Worm (Caenorhabditis elegans) whole organism, L1 larva: Measurements from ENCODE around the gene D1053.3.

Source experiments
- C16A3.4 ChIP-seq: fragments of 150-350 bp; optimal IDR thresholded peaks from 2 replicates; lab custom pipeline; 2014; ENCODE audit warnings: missing biosample characterization, missing genetic modification characterization
- C34B4.2 ChIP-seq: sonication (generic microtip); optimal IDR thresholded peaks from 2 replicates; lab custom pipeline; 2017; ENCODE audit warnings: mild to moderate bottlenecking, missing genetic modification characterization, missing compliant biosample characterization
- F16B12.6 ChIP-seq: fragments of 150-350 bp; optimal IDR thresholded peaks from 2 replicates; lab custom pipeline; 2014; ENCODE audit warnings: missing biosample characterization, missing genetic modification characterization
- aha-1 ChIP-seq: fragments of 150-350 bp; optimal IDR thresholded peaks from 2 replicates; lab custom pipeline; 2014; ENCODE audit warnings: missing biosample characterization, missing genetic modification characterization
- ama-1 ChIP-seq: fragments of 150-350 bp; optimal IDR thresholded peaks from 2 replicates; lab custom pipeline; 2014
- ceh-63 ChIP-seq: fragments of 200-800 bp; sonication (Bioruptor generic); optimal IDR thresholded peaks from 2 replicates; lab custom pipeline; 2018; ENCODE audit warnings: mild to moderate bottlenecking, missing genetic modification characterization, missing compliant biosample characterization
- ceh-88 ChIP-seq: fragments of 200-800 bp; sonication (Bioruptor generic); IDR thresholded peaks from 2 replicates; pipeline ENCODE4 v1.3.6; 2022; ENCODE audit warnings: missing genetic modification characterization, missing compliant biosample characterization
- ces-1 ChIP-seq: fragments of 150-350 bp; optimal IDR thresholded peaks from 2 replicates; lab custom pipeline; 2014; ENCODE audit warnings: missing biosample characterization, missing genetic modification reagents, missing genetic modification characterization
- dsc-1 ChIP-seq: sonication (generic microtip); optimal IDR thresholded peaks from 2 replicates; lab custom pipeline; 2016; ENCODE audit warnings: mild to moderate bottlenecking, missing genetic modification characterization, missing compliant biosample characterization
- efl-1 ChIP-seq, 4 experiments: fragments of 150-350 bp; optimal IDR thresholded peaks in 3 of 4; peaks in 1 of 4; 1 replicate in 1 of 4; 2 replicates in 3 of 4; lab custom pipeline; 2014; ENCODE audit warnings: missing biosample characterization in 2 of 4, missing genetic modification characterization in 2 of 4, missing genetic modification reagents in 2 of 4
- ets-5 ChIP-seq: fragments of 200-800 bp; sonication (Bioruptor generic); IDR thresholded peaks from 2 replicates; pipeline ENCODE4 v1.3.6; 2022; ENCODE audit warnings: missing genetic modification characterization, missing compliant biosample characterization
- fkh-8 ChIP-seq: sonication (generic microtip); optimal IDR thresholded peaks from 2 replicates; lab custom pipeline; 2016; ENCODE audit warnings: mild to moderate bottlenecking, missing genetic modification characterization, missing compliant biosample characterization
- fos-1 ChIP-seq: fragments of 150-350 bp; optimal IDR thresholded peaks from 2 replicates; lab custom pipeline; 2014; ENCODE audit warnings: missing biosample characterization, missing genetic modification characterization
- hlh-17 ChIP-seq: fragments of 200-800 bp; sonication (Bioruptor generic); optimal IDR thresholded peaks from 2 replicates; lab custom pipeline; 2018; ENCODE audit warnings: missing genetic modification characterization, mild to moderate bottlenecking, missing compliant biosample characterization, moderate library complexity, borderline replicate concordance
- irx-1 ChIP-seq: sonication (generic microtip); optimal IDR thresholded peaks from 2 replicates; lab custom pipeline; 2016; ENCODE audit warnings: missing genetic modification characterization, missing compliant biosample characterization
- isw-1 ChIP-seq: fragments of 200-800 bp; sonication (Bioruptor generic); IDR thresholded peaks from 2 replicates; pipeline ENCODE4 v1.3.6; 2022; ENCODE audit warnings: missing genetic modification characterization, missing compliant biosample characterization
- jun-1 ChIP-seq: fragments of 150-350 bp; optimal IDR thresholded peaks from 2 replicates; lab custom pipeline; 2014; ENCODE audit warnings: missing biosample characterization, missing genetic modification reagents, missing genetic modification characterization
- lin-35 ChIP-seq, 2 experiments: fragments of 150-350 bp; optimal IDR thresholded peaks; 2 replicates each; lab custom pipeline; 2014; ENCODE audit warnings: missing biosample characterization in 2 of 2, missing genetic modification characterization in 2 of 2, missing genetic modification reagents in 2 of 2
- lsy-2 ChIP-seq, 2 experiments: fragments of 150-350 bp; optimal IDR thresholded peaks; 2 replicates each; lab custom pipeline; 2014; ENCODE audit warnings: missing biosample characterization in 2 of 2, missing genetic modification characterization in 2 of 2
- mep-1 ChIP-seq: fragments of 150-350 bp; optimal IDR thresholded peaks from 2 replicates; lab custom pipeline; 2014; ENCODE audit warnings: missing biosample characterization, missing genetic modification characterization
- nhr-11 ChIP-seq: fragments of 150-350 bp; optimal IDR thresholded peaks from 2 replicates; lab custom pipeline; 2014; ENCODE audit warnings: missing biosample characterization, missing genetic modification characterization
- nhr-12 ChIP-seq: sonication (generic microtip); optimal IDR thresholded peaks from 2 replicates; lab custom pipeline; 2017; ENCODE audit warnings: missing biosample characterization, missing genetic modification characterization
- nhr-19 ChIP-seq: fragments of 200-800 bp; sonication (Bioruptor generic); conservative IDR thresholded peaks from 2 replicates; pipeline ENCODE4 v1.3.6; 2022; ENCODE audit warnings: missing genetic modification characterization, missing compliant biosample characterization
- nhr-20 ChIP-seq: sonication (generic microtip); optimal IDR thresholded peaks from 2 replicates; lab custom pipeline; 2016; ENCODE audit warnings: mild to moderate bottlenecking, missing genetic modification characterization, missing compliant biosample characterization
- nhr-237 ChIP-seq: fragments of 150-350 bp; optimal IDR thresholded peaks from 2 replicates; lab custom pipeline; 2014; ENCODE audit warnings: missing biosample characterization, missing genetic modification characterization
- nhr-28 ChIP-seq: fragments of 150-350 bp; optimal IDR thresholded peaks from 2 replicates; lab custom pipeline; 2014; ENCODE audit warnings: missing biosample characterization, missing genetic modification characterization
- nhr-47 ChIP-seq: sonication (generic microtip); optimal IDR thresholded peaks from 2 replicates; lab custom pipeline; 2016; ENCODE audit warnings: mild to moderate bottlenecking, missing genetic modification characterization, moderate library complexity, missing compliant biosample characterization
- nhr-84 ChIP-seq: sonication (generic microtip); optimal IDR thresholded peaks from 2 replicates; lab custom pipeline; 2017; ENCODE audit warnings: missing biosample characterization, missing genetic modification characterization
- nhr-90 ChIP-seq: sonication (generic microtip); optimal IDR thresholded peaks from 2 replicates; lab custom pipeline; 2016; ENCODE audit warnings: mild to moderate bottlenecking, missing genetic modification characterization, missing compliant biosample characterization; ENCODE audit not compliant: poor library complexity
- pag-3 ChIP-seq: sonication (generic microtip); optimal IDR thresholded peaks from 2 replicates; lab custom pipeline; 2017; ENCODE audit warnings: missing genetic modification characterization, mild to moderate bottlenecking, missing compliant biosample characterization, antibody characterized with exemption, borderline replicate concordance; ENCODE audit not compliant: insufficient read depth
- pax-3 ChIP-seq: fragments of 200-800 bp; sonication (Bioruptor generic); optimal IDR thresholded peaks from 2 replicates; lab custom pipeline; 2018; ENCODE audit warnings: mild to moderate bottlenecking, missing genetic modification characterization, moderate library complexity, missing compliant biosample characterization
- pqm-1 ChIP-seq: sonication (generic microtip); optimal IDR thresholded peaks from 3 replicates; lab custom pipeline; 2017; ENCODE audit warnings: missing biosample characterization, missing genetic modification characterization
- rnt-1 ChIP-seq: sonication (generic microtip); optimal IDR thresholded peaks from 2 replicates; lab custom pipeline; 2016; ENCODE audit warnings: mild to moderate bottlenecking, missing genetic modification characterization, moderate library complexity, missing compliant biosample characterization
- snu-23 ChIP-seq: sonication (generic microtip); optimal IDR thresholded peaks from 2 replicates; lab custom pipeline; 2016; ENCODE audit warnings: missing genetic modification characterization, missing compliant biosample characterization
- sup-37 ChIP-seq: fragments of 200-800 bp; sonication (Bioruptor generic); optimal IDR thresholded peaks from 2 replicates; lab custom pipeline; 2018; ENCODE audit warnings: mild to moderate bottlenecking, missing genetic modification characterization, missing compliant biosample characterization
- swsn-7 ChIP-seq: sonication (generic microtip); optimal IDR thresholded peaks from 2 replicates; lab custom pipeline; 2016; ENCODE audit warnings: missing genetic modification characterization, missing compliant biosample characterization
- tbx-2 ChIP-seq: sonication (generic microtip); optimal IDR thresholded peaks from 2 replicates; lab custom pipeline; 2016; ENCODE audit warnings: missing genetic modification characterization, missing compliant biosample characterization
- tlp-1 ChIP-seq: fragments of 150-350 bp; optimal IDR thresholded peaks from 2 replicates; lab custom pipeline; 2014; ENCODE audit warnings: missing biosample characterization, missing genetic modification characterization
- unc-30 ChIP-seq: sonication (generic microtip); optimal IDR thresholded peaks from 2 replicates; lab custom pipeline; 2017; ENCODE audit warnings: missing biosample characterization, missing genetic modification characterization
- xbp-1 ChIP-seq: sonication (generic microtip); optimal IDR thresholded peaks from 2 replicates; lab custom pipeline; 2016; ENCODE audit warnings: missing genetic modification characterization, missing compliant biosample characterization
- zip-4 ChIP-seq: fragments of 200-800 bp; sonication (Bioruptor generic); optimal IDR thresholded peaks from 2 replicates; lab custom pipeline; 2018; ENCODE audit warnings: mild to moderate bottlenecking, missing genetic modification characterization, moderate library complexity, missing compliant biosample characterization
- ztf-11 ChIP-seq, 2 experiments: sonication (generic microtip); optimal IDR thresholded peaks; 2 replicates each; lab custom pipeline; 2016 to 2017; ENCODE audit warnings: missing genetic modification characterization in 2 of 2, missing biosample characterization in 1 of 2, missing compliant biosample characterization in 1 of 2
- ztf-4 ChIP-seq: fragments of 150-350 bp; optimal IDR thresholded peaks from 2 replicates; lab custom pipeline; 2014; ENCODE audit warnings: missing biosample characterization, missing genetic modification characterization

D1053.3 gene

ce11 chrX:11710229-11710628 lies 26.7 kb downstream of the D1053.3 start, which contains the start of gene C44C10.11 (continued):
- no peak for TF ChIP-seq tbx-2 (tag; lab: Kevin White, UChicago)
- TF ChIP-seq ztf-11 (tag; optimal IDR thresholded peaks at IDR 0.05; lab: Kevin White, UChicago) = no peak
- TF ChIP-seq isw-1 (GFP tag; lab: Robert Waterston, UW) = no peak
- TF ChIP-seq F16B12.6 (tag; lab: Kevin White, UChicago) = no peak
- no peak for TF ChIP-seq nhr-20 (tag; lab: Kevin White, UChicago)
- peak; percentile 26 for TF ChIP-seq nhr-47 (tag; lab: Kevin White, UChicago)
- TF ChIP-seq ztf-4 = no peak
- no peak for TF ChIP-seq fos-1 (tag; lab: Kevin White, UChicago)
- TF ChIP-seq nhr-12 (tag; lab: Kevin White, UChicago) = no peak
- no peak for TF ChIP-seq nhr-19 (GFP tag; lab: Robert Waterston, UW)
- peak; percentile 19 for TF ChIP-seq snu-23
- no peak for TF ChIP-seq efl-1 (optimal IDR thresholded peaks at IDR 0.05; lab: Kevin White, UChicago)
- no peak for TF ChIP-seq efl-1 (GFP tag; optimal IDR thresholded peaks at IDR 0.05 in 1 of 2; lab: Kevin White, UChicago)
- TF ChIP-seq nhr-11 (tag; lab: Kevin White, UChicago) = no peak
- TF ChIP-seq dsc-1 = peak; percentile 78
- TF ChIP-seq jun-1 (tag; lab: Kevin White, UChicago) = no peak
- TF ChIP-seq lsy-2 (tag; optimal IDR thresholded peaks at IDR 0.05; lab: Kevin White, UChicago) = no peak
- TF ChIP-seq pax-3 = peak; percentile 41
- no peak for TF ChIP-seq ceh-88
- TF ChIP-seq nhr-237 (tag; lab: Kevin White, UChicago) = no peak
- no peak for TF ChIP-seq sup-37 (GFP tag; lab: Kevin White, UChicago)
- no peak for TF ChIP-seq pqm-1 (tag; lab: Kevin White, UChicago)
- TF ChIP-seq xbp-1 (tag; lab: Kevin White, UChicago) = peak; percentile 10
- no peak for TF ChIP-seq C34B4.2 (tag; lab: Kevin White, UChicago)
- TF ChIP-seq ama-1 (lab: Kevin White, UChicago) = no peak
- TF ChIP-seq, all 84 proteins: peak for 11

- no peak for TF ChIP-seq tlp-1 (tag; lab: Kevin White, UChicago)
- TF ChIP-seq lsy-2 (tag; optimal IDR thresholded peaks at IDR 0.05; lab: Kevin White, UChicago) = no peak
- no peak for TF ChIP-seq pax-3
- no peak for TF ChIP-seq irx-1 (tag; lab: Kevin White, UChicago)
- no peak for TF ChIP-seq fos-1 (tag; lab: Kevin White, UChicago)
- no peak for TF ChIP-seq unc-30 (tag; lab: Kevin White, UChicago)
- TF ChIP-seq swsn-7 (tag; lab: Kevin White, UChicago) = no peak
- TF ChIP-seq, all 84 proteins: peak for 0
Observed at ce11 chrX:11702236-11702635, 34.7 kb downstream of the D1053.3 start, which contains the start of gene C44C10.3. TSS of gene C44C10.3 (plus strand) at chrX:11702536.

ce11 chrX:11700263-11700662 lies 36.7 kb downstream of the D1053.3 start, which contains the start of gene C44C10.15:
TSS of gene C44C10.15 (minus strand) at chrX:11700363.
- no peak for TF ChIP-seq nhr-237 (tag; lab: Kevin White, UChicago)
- TF ChIP-seq lin-35 (GFP tag; optimal IDR thresholded peaks at IDR 0.05; lab: Kevin White, UChicago) = no peak
- no peak for TF ChIP-seq pag-3 (tag; lab: Kevin White, UChicago)
- no peak for TF ChIP-seq dsc-1
- no peak for TF ChIP-seq mep-1 (tag; lab: Kevin White, UChicago)
- TF ChIP-seq, all 84 proteins: peak for 0

ce11 chrX:11696696-11697095 lies 40.3 kb downstream of the D1053.3 start, which contains the start of gene C44C10.12:
TSS of gene C44C10.12 (plus strand) at chrX:11696996.
- TF ChIP-seq rnt-1 (no peak), ceh-63 (GFP tag; lab: Kevin White, UChicago) (no peak), nhr-84 (no peak), nhr-20 (tag; lab: Kevin White, UChicago) (no peak), nhr-28 (no peak), fkh-8 (tag; lab: Kevin White, UChicago) (no peak), F16B12.6 (tag; lab: Kevin White, UChicago) (no peak), nhr-19 (GFP tag; lab: Robert Waterston, UW) (no peak), dsc-1 (no peak), mep-1 (tag; lab: Kevin White, UChicago) (no peak), ces-1 (GFP tag; lab: Kevin White, UChicago) (no peak), ets-5 (no peak), C16A3.4 (tag; lab: Kevin White, UChicago) (no peak), hlh-17 (GFP tag; lab: Kevin White, UChicago) (no peak), zip-4 (no peak), nhr-90 (tag; lab: Kevin White, UChicago) (no peak), aha-1 (tag; lab: Kevin White, UChicago) (no peak)
